Worm (Caenorhabditis elegans): Measurements from ENCODE around the gene T26H8.4.

- TF ChIP-seq W03F9.2 (tag; optimal IDR thresholded peaks at IDR 0.05) (no peak), him-1 (tag; optimal IDR thresholded peaks at IDR 0.05) (no peak), dao-5 (tag; optimal IDR thresholded peaks at IDR 0.05) (no peak)
Measured at ce11 chrV:15323417-15323816, 16.8 kb upstream of the T26H8.4 start.
